Worm (Caenorhabditis elegans) whole organism, late embryonic: Measurements from ENCODE around the gene F11E6.11.

Experiments
- C08G9.2 ChIP-seq: sonication (generic microtip); optimal IDR thresholded peaks from 2 replicates; lab custom pipeline; 2016; ENCODE audit warnings: mild to moderate bottlenecking, missing genetic modification characterization, moderate library complexity, missing compliant biosample characterization
- C38D4.7 ChIP-seq: fragments of 200-800 bp; sonication (Bioruptor generic); optimal IDR thresholded peaks from 2 replicates; lab custom pipeline; 2018; ENCODE audit warnings: mild to moderate bottlenecking, missing genetic modification characterization, moderate library complexity, missing compliant biosample characterization
- K02D7.2 ChIP-seq: sonication (generic microtip); optimal IDR thresholded peaks from 2 replicates; lab custom pipeline; 2017; ENCODE audit warnings: mild to moderate bottlenecking, missing genetic modification characterization, missing compliant biosample characterization
- K09A11.1 ChIP-seq: sonication (generic microtip); optimal IDR thresholded peaks from 2 replicates; lab custom pipeline; 2017; ENCODE audit warnings: antibody characterized with exemption, mild to moderate bottlenecking, missing genetic modification characterization, missing compliant biosample characterization; ENCODE audit not compliant: insufficient read depth
- T23F11.4 ChIP-seq: fragments of 200-800 bp; sonication (Bioruptor generic); optimal IDR thresholded peaks from 2 replicates; lab custom pipeline; 2018; ENCODE audit warnings: mild to moderate bottlenecking, missing genetic modification characterization, missing compliant biosample characterization
- ahr-1 ChIP-seq: sonication (generic microtip); optimal IDR thresholded peaks from 2 replicates; lab custom pipeline; 2016; ENCODE audit warnings: missing genetic modification characterization, missing compliant biosample characterization
- ceh-14 ChIP-seq: sonication (generic microtip); optimal IDR thresholded peaks from 2 replicates; lab custom pipeline; 2016; ENCODE audit warnings: missing genotype, missing genetic modification characterization, missing compliant biosample characterization
- ceh-18 ChIP-seq: sonication (generic microtip); optimal IDR thresholded peaks from 2 replicates; lab custom pipeline; 2016; ENCODE audit warnings: missing genetic modification characterization, missing compliant biosample characterization
- ceh-2 ChIP-seq: sonication (generic microtip); optimal IDR thresholded peaks from 2 replicates; lab custom pipeline; 2016; ENCODE audit warnings: missing genotype, missing genetic modification characterization, missing compliant biosample characterization
- ceh-24 ChIP-seq: sonication (generic microtip); optimal IDR thresholded peaks from 2 replicates; lab custom pipeline; 2016; ENCODE audit warnings: mild to moderate bottlenecking, missing genetic modification characterization, missing compliant biosample characterization
- ceh-31 ChIP-seq: sonication (generic microtip); optimal IDR thresholded peaks from 2 replicates; lab custom pipeline; 2016; ENCODE audit warnings: missing genetic modification characterization, missing compliant biosample characterization
- ceh-48 ChIP-seq: sonication (generic microtip); optimal IDR thresholded peaks from 2 replicates; lab custom pipeline; 2016; ENCODE audit warnings: missing genetic modification characterization, inconsistent platforms, missing compliant biosample characterization
- dmd-4 ChIP-seq: sonication (generic microtip); optimal IDR thresholded peaks from 2 replicates; lab custom pipeline; 2016; ENCODE audit warnings: borderline replicate concordance, missing genetic modification characterization, missing compliant biosample characterization
- ets-4 ChIP-seq: sonication (generic microtip); optimal IDR thresholded peaks from 2 replicates; lab custom pipeline; 2016; ENCODE audit warnings: missing genetic modification characterization, missing compliant biosample characterization
- eyg-1 ChIP-seq: sonication (generic microtip); optimal IDR thresholded peaks from 2 replicates; lab custom pipeline; 2016; ENCODE audit warnings: missing genotype, missing genetic modification characterization, missing compliant biosample characterization
- fax-1 ChIP-seq: sonication (generic microtip); optimal IDR thresholded peaks from 2 replicates; lab custom pipeline; 2016; ENCODE audit warnings: missing genotype, missing genetic modification characterization, missing compliant biosample characterization
- gmeb-2 ChIP-seq: sonication (generic microtip); optimal IDR thresholded peaks from 2 replicates; lab custom pipeline; 2016; ENCODE audit warnings: missing genetic modification characterization, inconsistent platforms, missing compliant biosample characterization
- hlh-15 ChIP-seq: sonication (generic microtip); optimal IDR thresholded peaks from 2 replicates; lab custom pipeline; 2016; ENCODE audit warnings: missing genetic modification characterization, missing compliant biosample characterization
- hlh-30 ChIP-seq: sonication (generic microtip); optimal IDR thresholded peaks from 2 replicates; lab custom pipeline; 2017; ENCODE audit warnings: antibody characterized with exemption, missing genetic modification characterization, missing compliant biosample characterization; ENCODE audit not compliant: insufficient read depth
- hlh-6 ChIP-seq: sonication (generic microtip); optimal IDR thresholded peaks from 2 replicates; lab custom pipeline; 2016; ENCODE audit warnings: missing genotype, missing genetic modification characterization, missing compliant biosample characterization
- lin-11 ChIP-seq: fragments of 200-800 bp; sonication (Bioruptor generic); optimal IDR thresholded peaks from 2 replicates; lab custom pipeline; 2018; ENCODE audit warnings: mild to moderate bottlenecking, missing genetic modification characterization, missing compliant biosample characterization
- madf-2 ChIP-seq: sonication (generic microtip); optimal IDR thresholded peaks from 2 replicates; lab custom pipeline; 2017; ENCODE audit warnings: missing genetic modification characterization, missing compliant biosample characterization
- mec-3 ChIP-seq: sonication (generic microtip); optimal IDR thresholded peaks from 2 replicates; lab custom pipeline; 2016; ENCODE audit warnings: borderline replicate concordance, missing genetic modification characterization, missing compliant biosample characterization
- nhr-232 ChIP-seq: sonication (generic microtip); optimal IDR thresholded peaks from 2 replicates; lab custom pipeline; 2016; ENCODE audit warnings: missing genetic modification characterization, missing compliant biosample characterization
- odd-2 ChIP-seq: sonication (generic microtip); optimal IDR thresholded peaks from 2 replicates; lab custom pipeline; 2017; ENCODE audit warnings: antibody characterized with exemption, mild to moderate bottlenecking, missing genetic modification characterization, missing compliant biosample characterization
- pag-3 ChIP-seq: sonication (generic microtip); optimal IDR thresholded peaks from 2 replicates; lab custom pipeline; 2016; ENCODE audit warnings: missing compliant biosample characterization, missing genetic modification characterization, borderline replicate concordance
- pqm-1 ChIP-seq: sonication (generic microtip); optimal IDR thresholded peaks from 2 replicates; lab custom pipeline; 2016; ENCODE audit warnings: missing genetic modification characterization, missing compliant biosample characterization
- pros-1 ChIP-seq: fragments of 150-350 bp; optimal IDR thresholded peaks from 2 replicates; lab custom pipeline; 2014; ENCODE audit warnings: missing biosample characterization, missing genetic modification reagents, missing genetic modification characterization
- ref-2 ChIP-seq: sonication (generic microtip); optimal IDR thresholded peaks from 2 replicates; lab custom pipeline; 2016; ENCODE audit warnings: missing genetic modification characterization, missing compliant biosample characterization
- sox-2 ChIP-seq: fragments of 200-800 bp; sonication (Bioruptor generic); IDR thresholded peaks from 2 replicates; pipeline ENCODE4 v1.3.6; 2022; ENCODE audit warnings: missing genetic modification reagents, missing genetic modification characterization, missing compliant biosample characterization
- sox-4 ChIP-seq: sonication (generic microtip); optimal IDR thresholded peaks from 2 replicates; lab custom pipeline; 2017; ENCODE audit warnings: mild to moderate bottlenecking, missing genetic modification characterization, inconsistent platforms, missing compliant biosample characterization
- syd-9 ChIP-seq: sonication (generic microtip); optimal IDR thresholded peaks from 2 replicates; lab custom pipeline; 2016; ENCODE audit warnings: mild to moderate bottlenecking, missing genetic modification characterization, moderate library complexity, missing compliant biosample characterization
- unc-3 ChIP-seq, 2 experiments: fragments of 200-800 bp in 1 of 2; sonication (Bioruptor generic) in 1 of 2; sonication (generic microtip) in 1 of 2; conservative IDR thresholded peaks in 1 of 2; optimal IDR thresholded peaks in 1 of 2; 2 replicates each; pipeline versions ENCODE4 v1.3.6 to Lab custom; 2016 to 2022; ENCODE audit warnings: missing compliant biosample characterization in 2 of 2, missing genetic modification characterization in 2 of 2, missing genetic modification reagents in 1 of 2
- unc-42 ChIP-seq: sonication (generic microtip); optimal IDR thresholded peaks from 2 replicates; lab custom pipeline; 2016; ENCODE audit warnings: missing genotype, missing genetic modification characterization, missing compliant biosample characterization
- unc-55 ChIP-seq: sonication (generic microtip); optimal IDR thresholded peaks from 2 replicates; lab custom pipeline; 2017; ENCODE audit warnings: missing biosample characterization, missing genetic modification reagents, missing genetic modification characterization
- ztf-16 ChIP-seq: sonication (generic microtip); optimal IDR thresholded peaks from 2 replicates; lab custom pipeline; 2017; ENCODE audit warnings: missing genetic modification characterization, missing compliant biosample characterization

Gene F11E6.11

ce11 chrIV:17471870-17472459, 29.3 kb downstream of the F11E6.11 start, which contains the start of gene epic-1:
epic-1 (minus strand) TSS chrIV:17471920.
- TF ChIP-seq dmd-4 (tag; lab: Kevin White, UChicago), result no peak
- no peak for TF ChIP-seq gmeb-2 (tag; lab: Kevin White, UChicago)

- TF ChIP-seq K02D7.2 (tag; lab: Kevin White, UChicago), result no peak
- TF ChIP-seq hlh-15 (tag; lab: Kevin White, UChicago), result no peak
- no peak for TF ChIP-seq lin-11
- TF ChIP-seq C08G9.2, result no peak
- no peak for TF ChIP-seq ceh-2 (tag; lab: Kevin White, UChicago)
- no peak for TF ChIP-seq hlh-30 (tag; lab: Kevin White, UChicago)
Measured at ce11 chrIV:17473034-17473433, 30.4 kb downstream of the F11E6.11 start, which contains the start of gene gba-3. gba-3 (plus strand) TSS chrIV:17473334.

- TF ChIP-seq K09A11.1 (no peak), ztf-16 (tag; lab: Kevin White, UChicago) (no peak), pqm-1 (no peak), pag-3 (tag; lab: Kevin White, UChicago) (no peak), odd-2 (tag; lab: Kevin White, UChicago) (no peak), unc-55 (GFP tag; lab: Kevin White, UChicago) (no peak)
Measured at ce11 chrIV:17474047-17474446, 31.4 kb downstream of the F11E6.11 start.

ce11 chrIV:17475242-17475641, 32.6 kb downstream of the F11E6.11 start, which contains the start of gene F11E6.9:
F11E6.9 (minus strand) TSS chrIV:17475342.
- TF ChIP-seq unc-55 (GFP tag; lab: Kevin White, UChicago) (no peak), dmd-4 (tag; lab: Kevin White, UChicago) (no peak), eyg-1 (tag; lab: Kevin White, UChicago) (no peak), lin-11 (no peak), ceh-48 (tag; lab: Kevin White, UChicago) (no peak), ceh-18 (tag; lab: Kevin White, UChicago) (no peak), ceh-14 (tag; lab: Kevin White, UChicago) (no peak), unc-3 (GFP tag; conservative IDR thresholded peaks at IDR 0.05; lab: Robert Waterston, UW) (no peak), unc-3 (tag; optimal IDR thresholded peaks at IDR 0.05; lab: Kevin White, UChicago) (no peak), T23F11.4 (GFP tag; lab: Kevin White, UChicago) (no peak), ets-4 (no peak), hlh-6 (tag; lab: Kevin White, UChicago) (no peak), ceh-24 (tag; lab: Kevin White, UChicago) (no peak)

ce11 chrIV:17475743-17476142, 33.1 kb downstream of the F11E6.11 start, which contains the start of gene grl-24:
grl-24 (minus strand) TSS chrIV:17475843.
- no peak for TF ChIP-seq ref-2 (tag; lab: Kevin White, UChicago)

- TF ChIP-seq ahr-1 (tag; lab: Kevin White, UChicago), result no peak
- TF ChIP-seq C38D4.7 (GFP tag; lab: Kevin White, UChicago), result no peak
- no peak for TF ChIP-seq mec-3
- TF ChIP-seq unc-42, result no peak
Measured at ce11 chrIV:17483230-17483629, 40.6 kb downstream of the F11E6.11 start, which contains the start of gene rabr-2. rabr-2 (minus strand) TSS chrIV:17483330.

ce11 chrIV:17490679-17491078, 48.1 kb downstream of the F11E6.11 start, which contains the start of gene nas-6:
nas-6 (minus strand) TSS chrIV:17490779.
- TF ChIP-seq unc-55 (GFP tag; lab: Kevin White, UChicago) (no peak), gmeb-2 (tag; lab: Kevin White, UChicago) (no peak), unc-3 (GFP tag; conservative IDR thresholded peaks at IDR 0.05; lab: Robert Waterston, UW) (no peak), unc-3 (tag; optimal IDR thresholded peaks at IDR 0.05; lab: Kevin White, UChicago) (no peak), ztf-16 (tag; lab: Kevin White, UChicago) (no peak), madf-2 (tag; lab: Kevin White, UChicago) (no peak), sox-4 (tag; lab: Kevin White, UChicago) (no peak), syd-9 (no peak), unc-42 (no peak), fax-1 (tag; lab: Kevin White, UChicago) (no peak), ceh-31 (no peak), sox-2 (no peak), pqm-1 (no peak), K02D7.2 (tag; lab: Kevin White, UChicago) (no peak), nhr-232 (no peak), hlh-15 (tag; lab: Kevin White, UChicago) (no peak), ref-2 (tag; lab: Kevin White, UChicago) (no peak), pros-1 (tag; lab: Kevin White, UChicago) (no peak), mec-3 (no peak)
